Worm (Caenorhabditis elegans) whole organism, late embryonic: ENCODE results near the gene npp-16.

Experiments
- C08G9.2 ChIP-seq: sonication (generic microtip); optimal IDR thresholded peaks from 2 replicates; lab custom pipeline; 2016; ENCODE audit warnings: mild to moderate bottlenecking, missing genetic modification characterization, moderate library complexity, missing compliant biosample characterization
- C38D4.7 ChIP-seq: fragments of 200-800 bp; sonication (Bioruptor generic); optimal IDR thresholded peaks from 2 replicates; lab custom pipeline; 2018; ENCODE audit warnings: mild to moderate bottlenecking, missing genetic modification characterization, moderate library complexity, missing compliant biosample characterization
- K02D7.2 ChIP-seq: sonication (generic microtip); optimal IDR thresholded peaks from 2 replicates; lab custom pipeline; 2017; ENCODE audit warnings: mild to moderate bottlenecking, missing genetic modification characterization, missing compliant biosample characterization
- K09A11.1 ChIP-seq: sonication (generic microtip); optimal IDR thresholded peaks from 2 replicates; lab custom pipeline; 2017; ENCODE audit warnings: antibody characterized with exemption, mild to moderate bottlenecking, missing genetic modification characterization, missing compliant biosample characterization; ENCODE audit not compliant: insufficient read depth
- T23F11.4 ChIP-seq: fragments of 200-800 bp; sonication (Bioruptor generic); optimal IDR thresholded peaks from 2 replicates; lab custom pipeline; 2018; ENCODE audit warnings: mild to moderate bottlenecking, missing genetic modification characterization, missing compliant biosample characterization
- ceh-14 ChIP-seq: sonication (generic microtip); optimal IDR thresholded peaks from 2 replicates; lab custom pipeline; 2016; ENCODE audit warnings: missing genotype, missing genetic modification characterization, missing compliant biosample characterization
- ceh-18 ChIP-seq: sonication (generic microtip); optimal IDR thresholded peaks from 2 replicates; lab custom pipeline; 2016; ENCODE audit warnings: missing genetic modification characterization, missing compliant biosample characterization
- ceh-22 ChIP-seq: sonication (generic microtip); optimal IDR thresholded peaks from 2 replicates; lab custom pipeline; 2017; ENCODE audit warnings: missing biosample characterization, missing genetic modification characterization
- ceh-30 ChIP-seq: fragments of 150-350 bp; optimal IDR thresholded peaks from 2 replicates; lab custom pipeline; 2014; ENCODE audit warnings: missing biosample characterization, missing genetic modification characterization
- ceh-31 ChIP-seq: sonication (generic microtip); optimal IDR thresholded peaks from 2 replicates; lab custom pipeline; 2016; ENCODE audit warnings: missing genetic modification characterization, missing compliant biosample characterization
- ceh-34 ChIP-seq: sonication (generic microtip); optimal IDR thresholded peaks from 2 replicates; lab custom pipeline; 2016; ENCODE audit warnings: mild to moderate bottlenecking, missing genetic modification characterization, missing compliant biosample characterization
- ceh-6 ChIP-seq: fragments of 200-800 bp; sonication (Bioruptor generic); optimal IDR thresholded peaks from 2 replicates; lab custom pipeline; 2018; ENCODE audit warnings: mild to moderate bottlenecking, missing genetic modification characterization, missing compliant biosample characterization
- che-1 ChIP-seq: sonication (generic microtip); optimal IDR thresholded peaks from 2 replicates; lab custom pipeline; 2016; ENCODE audit warnings: mild to moderate bottlenecking, missing genetic modification characterization, missing compliant biosample characterization
- elt-2 ChIP-seq: sonication (generic microtip); optimal IDR thresholded peaks from 2 replicates; lab custom pipeline; 2016; ENCODE audit warnings: missing genetic modification reagents, missing genetic modification characterization, missing compliant biosample characterization
- elt-4 ChIP-seq: sonication (generic microtip); optimal IDR thresholded peaks from 2 replicates; lab custom pipeline; 2016; ENCODE audit warnings: missing genetic modification characterization, missing compliant biosample characterization
- ets-4 ChIP-seq: sonication (generic microtip); optimal IDR thresholded peaks from 2 replicates; lab custom pipeline; 2016; ENCODE audit warnings: missing genetic modification characterization, missing compliant biosample characterization
- eyg-1 ChIP-seq: sonication (generic microtip); optimal IDR thresholded peaks from 2 replicates; lab custom pipeline; 2016; ENCODE audit warnings: missing genotype, missing genetic modification characterization, missing compliant biosample characterization
- fax-1 ChIP-seq: sonication (generic microtip); optimal IDR thresholded peaks from 2 replicates; lab custom pipeline; 2016; ENCODE audit warnings: missing genotype, missing genetic modification characterization, missing compliant biosample characterization
- fkh-6 ChIP-seq: sonication (generic microtip); optimal IDR thresholded peaks from 2 replicates; lab custom pipeline; 2016; ENCODE audit warnings: missing genetic modification characterization, missing compliant biosample characterization
- hlh-15 ChIP-seq: sonication (generic microtip); optimal IDR thresholded peaks from 2 replicates; lab custom pipeline; 2016; ENCODE audit warnings: missing genetic modification characterization, missing compliant biosample characterization
- hlh-30 ChIP-seq: sonication (generic microtip); optimal IDR thresholded peaks from 2 replicates; lab custom pipeline; 2017; ENCODE audit warnings: antibody characterized with exemption, missing genetic modification characterization, missing compliant biosample characterization; ENCODE audit not compliant: insufficient read depth
- hlh-8 ChIP-seq: sonication (generic microtip); optimal IDR thresholded peaks from 2 replicates; lab custom pipeline; 2016; ENCODE audit warnings: missing genotype, missing genetic modification characterization, missing compliant biosample characterization
- lim-6 ChIP-seq: sonication (generic microtip); optimal IDR thresholded peaks from 2 replicates; lab custom pipeline; 2016; ENCODE audit warnings: missing genetic modification characterization, missing compliant biosample characterization
- lin-11 ChIP-seq: fragments of 200-800 bp; sonication (Bioruptor generic); optimal IDR thresholded peaks from 2 replicates; lab custom pipeline; 2018; ENCODE audit warnings: mild to moderate bottlenecking, missing genetic modification characterization, missing compliant biosample characterization
- madf-2 ChIP-seq: sonication (generic microtip); optimal IDR thresholded peaks from 2 replicates; lab custom pipeline; 2017; ENCODE audit warnings: missing genetic modification characterization, missing compliant biosample characterization
- mec-3 ChIP-seq: sonication (generic microtip); optimal IDR thresholded peaks from 2 replicates; lab custom pipeline; 2016; ENCODE audit warnings: borderline replicate concordance, missing genetic modification characterization, missing compliant biosample characterization
- nfya-1 ChIP-seq: sonication (generic microtip); optimal IDR thresholded peaks from 2 replicates; lab custom pipeline; 2017; ENCODE audit warnings: missing genetic modification characterization, mild to moderate bottlenecking, missing compliant biosample characterization, antibody characterized with exemption, moderate library complexity
- nhr-11 ChIP-seq: fragments of 150-350 bp; optimal IDR thresholded peaks from 2 replicates; lab custom pipeline; 2014; ENCODE audit warnings: missing biosample characterization, missing genetic modification characterization
- nhr-232 ChIP-seq: sonication (generic microtip); optimal IDR thresholded peaks from 2 replicates; lab custom pipeline; 2016; ENCODE audit warnings: missing genetic modification characterization, missing compliant biosample characterization
- pag-3 ChIP-seq: sonication (generic microtip); optimal IDR thresholded peaks from 2 replicates; lab custom pipeline; 2016; ENCODE audit warnings: missing compliant biosample characterization, missing genetic modification characterization, borderline replicate concordance
- pat-9 ChIP-seq: fragments of 200-800 bp; sonication (Bioruptor generic); optimal IDR thresholded peaks from 2 replicates; lab custom pipeline; 2018; ENCODE audit warnings: mild to moderate bottlenecking, missing genetic modification characterization, moderate library complexity, missing compliant biosample characterization
- pax-1 ChIP-seq: fragments of 150-350 bp; optimal IDR thresholded peaks from 2 replicates; lab custom pipeline; 2014; ENCODE audit warnings: missing biosample characterization, missing genetic modification characterization
- pha-2 ChIP-seq: sonication (generic microtip); optimal IDR thresholded peaks from 2 replicates; lab custom pipeline; 2017; ENCODE audit warnings: mild to moderate bottlenecking, missing genetic modification characterization, missing compliant biosample characterization
- pha-4 ChIP-seq: fragments of 150-350 bp; optimal IDR thresholded peaks from 2 replicates; lab custom pipeline; 2018; ENCODE audit warnings: missing biosample characterization, missing genetic modification reagents, missing genetic modification characterization
- pqm-1 ChIP-seq: sonication (generic microtip); optimal IDR thresholded peaks from 2 replicates; lab custom pipeline; 2016; ENCODE audit warnings: missing genetic modification characterization, missing compliant biosample characterization
- pros-1 ChIP-seq: fragments of 150-350 bp; optimal IDR thresholded peaks from 2 replicates; lab custom pipeline; 2014; ENCODE audit warnings: missing biosample characterization, missing genetic modification reagents, missing genetic modification characterization
- sdc-2 ChIP-seq: sonication (generic microtip); optimal IDR thresholded peaks from 2 replicates; lab custom pipeline; 2016; ENCODE audit warnings: missing genotype, missing genetic modification characterization, missing compliant biosample characterization
- sox-4 ChIP-seq: sonication (generic microtip); optimal IDR thresholded peaks from 2 replicates; lab custom pipeline; 2017; ENCODE audit warnings: mild to moderate bottlenecking, missing genetic modification characterization, inconsistent platforms, missing compliant biosample characterization
- tbx-2 ChIP-seq: sonication (generic microtip); optimal IDR thresholded peaks from 2 replicates; lab custom pipeline; 2016; ENCODE audit warnings: missing genetic modification characterization, missing compliant biosample characterization
- tbx-7 ChIP-seq: sonication (generic microtip); optimal IDR thresholded peaks from 2 replicates; lab custom pipeline; 2016; ENCODE audit warnings: missing genotype, missing genetic modification characterization, missing compliant biosample characterization
- unc-3 ChIP-seq, 2 experiments: fragments of 200-800 bp in 1 of 2; sonication (Bioruptor generic) in 1 of 2; sonication (generic microtip) in 1 of 2; conservative IDR thresholded peaks in 1 of 2; optimal IDR thresholded peaks in 1 of 2; 2 replicates each; pipeline versions ENCODE4 v1.3.6 to Lab custom; 2016 to 2022; ENCODE audit warnings: missing compliant biosample characterization in 2 of 2, missing genetic modification characterization in 2 of 2, missing genetic modification reagents in 1 of 2
- unc-42 ChIP-seq: sonication (generic microtip); optimal IDR thresholded peaks from 2 replicates; lab custom pipeline; 2016; ENCODE audit warnings: missing genotype, missing genetic modification characterization, missing compliant biosample characterization
- unc-55 ChIP-seq: sonication (generic microtip); optimal IDR thresholded peaks from 2 replicates; lab custom pipeline; 2017; ENCODE audit warnings: missing biosample characterization, missing genetic modification reagents, missing genetic modification characterization
- zip-5 ChIP-seq: sonication (generic microtip); optimal IDR thresholded peaks from 2 replicates; lab custom pipeline; 2016; ENCODE audit warnings: missing genetic modification characterization, missing compliant biosample characterization
- ztf-16 ChIP-seq: sonication (generic microtip); optimal IDR thresholded peaks from 2 replicates; lab custom pipeline; 2017; ENCODE audit warnings: missing genetic modification characterization, missing compliant biosample characterization

The npp-16 gene

ce11 chrIII:11931960-11932359, 16.2 kb downstream of the npp-16 start:
- TF ChIP-seq ceh-31 = no peak
- no peak for TF ChIP-seq ets-4 (tag; lab: Kevin White, UChicago)
- no peak for TF ChIP-seq pat-9
- TF ChIP-seq lin-11 = no peak
- TF ChIP-seq ztf-16 (tag; lab: Kevin White, UChicago) = no peak
- no peak for TF ChIP-seq C38D4.7 (GFP tag; lab: Kevin White, UChicago)
- no peak for TF ChIP-seq unc-3 (GFP tag; conservative IDR thresholded peaks at IDR 0.05; lab: Robert Waterston, UW)
- TF ChIP-seq unc-3 (tag; optimal IDR thresholded peaks at IDR 0.05; lab: Kevin White, UChicago) = no peak
- TF ChIP-seq nhr-232 (tag; lab: Kevin White, UChicago) = no peak

- no peak for TF ChIP-seq pha-4 (tag; lab: Kevin White, UChicago)
- no peak for TF ChIP-seq tbx-2 (tag; lab: Kevin White, UChicago)
- TF ChIP-seq K09A11.1 (tag; lab: Kevin White, UChicago) = no peak
- no peak for TF ChIP-seq ets-4 (tag; lab: Kevin White, UChicago)
- no peak for TF ChIP-seq C08G9.2 (tag; lab: Kevin White, UChicago)
- TF ChIP-seq pag-3 = no peak
- no peak for TF ChIP-seq che-1
- TF ChIP-seq mec-3 (tag; lab: Kevin White, UChicago) = no peak
- TF ChIP-seq, all 69 proteins: peak for 0
Measured at ce11 chrIII:11933539-11933938, 17.8 kb downstream of the npp-16 start, which contains the start of gene dolk-1. dolk-1 (minus strand) TSS chrIII:11933639.

ce11 chrIII:11935032-11935947, 19.6 kb downstream of the npp-16 start:
- TF ChIP-seq C38D4.7 (GFP tag; lab: Kevin White, UChicago) = no peak
- no peak for TF ChIP-seq hlh-30 (tag; lab: Kevin White, UChicago)
- TF ChIP-seq pat-9 = no peak
- TF ChIP-seq pha-2 (tag; lab: Kevin White, UChicago) = no peak
- TF ChIP-seq lim-6 (tag; lab: Kevin White, UChicago) = no peak
- no peak for TF ChIP-seq ceh-22 (tag; lab: Kevin White, UChicago)
- no peak for TF ChIP-seq ztf-16 (tag; lab: Kevin White, UChicago)
- peak; percentile 3 for TF ChIP-seq elt-2
- peak; percentile 99 for TF ChIP-seq nfya-1 (tag; lab: Kevin White, UChicago)
- TF ChIP-seq T23F11.4 (GFP tag; lab: Kevin White, UChicago) = no peak
- no peak for TF ChIP-seq pqm-1 (tag; lab: Kevin White, UChicago)
- no peak for TF ChIP-seq ets-4 (tag; lab: Kevin White, UChicago)
- TF ChIP-seq fkh-6 = no peak
- TF ChIP-seq pax-1 (tag; lab: Kevin White, UChicago) = no peak
- TF ChIP-seq madf-2 (tag; lab: Kevin White, UChicago) = no peak
- TF ChIP-seq eyg-1 (tag; lab: Kevin White, UChicago) = no peak
- peak; percentile 12 for TF ChIP-seq sox-4 (tag; lab: Kevin White, UChicago)
- no peak for TF ChIP-seq pros-1 (tag; lab: Kevin White, UChicago)
- peak; percentile 78 for TF ChIP-seq ceh-14 (tag; lab: Kevin White, UChicago)
- peak; percentile 43 for TF ChIP-seq ceh-18
- TF ChIP-seq elt-4 = no peak
- no peak for TF ChIP-seq che-1
- TF ChIP-seq ceh-34 (tag; lab: Kevin White, UChicago) = no peak
- TF ChIP-seq pha-4 (tag; lab: Kevin White, UChicago) = no peak
- TF ChIP-seq unc-42 (tag; lab: Kevin White, UChicago) = peak; percentile 57
- no peak for TF ChIP-seq nhr-11 (tag; lab: Kevin White, UChicago)
- no peak for TF ChIP-seq hlh-15 (tag; lab: Kevin White, UChicago)
- TF ChIP-seq tbx-2 (tag; lab: Kevin White, UChicago) = no peak
- TF ChIP-seq zip-5 = no peak
- TF ChIP-seq unc-55 (GFP tag; lab: Kevin White, UChicago) = peak; percentile 93
- no peak for TF ChIP-seq tbx-7 (tag; lab: Kevin White, UChicago)
- TF ChIP-seq ceh-30 (tag; lab: Kevin White, UChicago) = no peak
- no peak for TF ChIP-seq ceh-6 (GFP tag; lab: Kevin White, UChicago)
- TF ChIP-seq C08G9.2 (tag; lab: Kevin White, UChicago) = no peak
- no peak for TF ChIP-seq fax-1 (tag; lab: Kevin White, UChicago)
- TF ChIP-seq mec-3 (tag; lab: Kevin White, UChicago) = no peak
- no peak for TF ChIP-seq sdc-2 (tag; lab: Kevin White, UChicago)
- no peak for TF ChIP-seq hlh-8 (tag; lab: Kevin White, UChicago)
- TF ChIP-seq K02D7.2 (tag; lab: Kevin White, UChicago) = peak; percentile 31
